Worm (Caenorhabditis elegans): ENCODE results near the gene ulp-4.

DNA sequence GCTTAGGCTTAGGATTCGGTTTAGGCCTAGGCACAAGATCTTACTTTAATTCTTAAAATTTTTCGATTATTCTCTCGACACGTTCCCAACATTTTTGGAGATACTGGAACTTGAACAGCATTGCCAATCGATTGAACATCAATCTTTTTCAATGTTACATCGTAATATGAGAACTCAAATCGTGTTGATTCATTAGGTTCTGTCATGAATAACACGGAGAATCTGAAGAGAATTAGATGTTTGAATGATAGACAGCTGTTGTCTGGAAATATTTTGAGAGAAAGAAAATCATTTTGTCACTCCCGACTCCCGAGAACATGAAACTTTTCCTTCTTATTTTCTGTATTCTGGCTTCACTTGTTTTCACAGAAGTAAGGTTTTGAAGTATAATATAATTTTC lies 39.5 kb downstream of the ulp-4 start, which contains the start of gene T05C12.15:
- no peak for TF ChIP-seq unc-62 (GFP tag; optimal IDR thresholded peaks at IDR 0.05)
- no peak for TF ChIP-seq jun-1 (tag; optimal IDR thresholded peaks at IDR 0.05)
- TF ChIP-seq irx-1 (tag; optimal IDR thresholded peaks at IDR 0.05), result no peak
